Worm (Caenorhabditis elegans) whole organism, late embryonic: ENCODE data around the gene tes-1.

Source experiments
- F13H6.1 ChIP-seq: sonication (generic microtip); optimal IDR thresholded peaks from 2 replicates; lab custom pipeline; 2016; ENCODE audit warnings: missing genetic modification characterization, missing compliant biosample characterization
- K09A11.1 ChIP-seq: sonication (generic microtip); optimal IDR thresholded peaks from 2 replicates; lab custom pipeline; 2017; ENCODE audit warnings: antibody characterized with exemption, mild to moderate bottlenecking, missing genetic modification characterization, missing compliant biosample characterization; ENCODE audit not compliant: insufficient read depth
- Y22D7AL.16 ChIP-seq: sonication (generic microtip); optimal IDR thresholded peaks from 2 replicates; lab custom pipeline; 2016; ENCODE audit warnings: missing genetic modification characterization, missing compliant biosample characterization
- ceh-14 ChIP-seq: sonication (generic microtip); optimal IDR thresholded peaks from 2 replicates; lab custom pipeline; 2016; ENCODE audit warnings: missing genotype, missing genetic modification characterization, missing compliant biosample characterization
- ceh-18 ChIP-seq: sonication (generic microtip); optimal IDR thresholded peaks from 2 replicates; lab custom pipeline; 2016; ENCODE audit warnings: missing genetic modification characterization, missing compliant biosample characterization
- ceh-19 ChIP-seq: fragments of 200-800 bp; sonication (Bioruptor generic); optimal IDR thresholded peaks from 2 replicates; lab custom pipeline; 2018; ENCODE audit warnings: mild to moderate bottlenecking, missing genetic modification characterization, missing compliant biosample characterization
- ceh-2 ChIP-seq: sonication (generic microtip); optimal IDR thresholded peaks from 2 replicates; lab custom pipeline; 2016; ENCODE audit warnings: missing genotype, missing genetic modification characterization, missing compliant biosample characterization
- ceh-24 ChIP-seq: sonication (generic microtip); optimal IDR thresholded peaks from 2 replicates; lab custom pipeline; 2016; ENCODE audit warnings: mild to moderate bottlenecking, missing genetic modification characterization, missing compliant biosample characterization
- ceh-31 ChIP-seq: sonication (generic microtip); optimal IDR thresholded peaks from 2 replicates; lab custom pipeline; 2016; ENCODE audit warnings: missing genetic modification characterization, missing compliant biosample characterization
- ceh-34 ChIP-seq: sonication (generic microtip); optimal IDR thresholded peaks from 2 replicates; lab custom pipeline; 2016; ENCODE audit warnings: mild to moderate bottlenecking, missing genetic modification characterization, missing compliant biosample characterization
- ceh-48 ChIP-seq: sonication (generic microtip); optimal IDR thresholded peaks from 2 replicates; lab custom pipeline; 2016; ENCODE audit warnings: missing genetic modification characterization, inconsistent platforms, missing compliant biosample characterization
- dve-1 ChIP-seq: sonication (generic microtip); optimal IDR thresholded peaks from 2 replicates; lab custom pipeline; 2017; ENCODE audit warnings: antibody characterized with exemption, mild to moderate bottlenecking, missing genetic modification characterization, missing compliant biosample characterization
- ets-4 ChIP-seq: sonication (generic microtip); optimal IDR thresholded peaks from 2 replicates; lab custom pipeline; 2016; ENCODE audit warnings: missing genetic modification characterization, missing compliant biosample characterization
- eyg-1 ChIP-seq: sonication (generic microtip); optimal IDR thresholded peaks from 2 replicates; lab custom pipeline; 2016; ENCODE audit warnings: missing genotype, missing genetic modification characterization, missing compliant biosample characterization
- fax-1 ChIP-seq: sonication (generic microtip); optimal IDR thresholded peaks from 2 replicates; lab custom pipeline; 2016; ENCODE audit warnings: missing genotype, missing genetic modification characterization, missing compliant biosample characterization
- fkh-6 ChIP-seq: sonication (generic microtip); optimal IDR thresholded peaks from 2 replicates; lab custom pipeline; 2016; ENCODE audit warnings: missing genetic modification characterization, missing compliant biosample characterization
- hlh-13 ChIP-seq: fragments of 200-800 bp; sonication (Bioruptor generic); optimal IDR thresholded peaks from 2 replicates; lab custom pipeline; 2018; ENCODE audit warnings: mild to moderate bottlenecking, missing genetic modification characterization, missing compliant biosample characterization
- hlh-15 ChIP-seq: sonication (generic microtip); optimal IDR thresholded peaks from 2 replicates; lab custom pipeline; 2016; ENCODE audit warnings: missing genetic modification characterization, missing compliant biosample characterization
- hlh-6 ChIP-seq: sonication (generic microtip); optimal IDR thresholded peaks from 2 replicates; lab custom pipeline; 2016; ENCODE audit warnings: missing genotype, missing genetic modification characterization, missing compliant biosample characterization
- lim-6 ChIP-seq: sonication (generic microtip); optimal IDR thresholded peaks from 2 replicates; lab custom pipeline; 2016; ENCODE audit warnings: missing genetic modification characterization, missing compliant biosample characterization
- lin-11 ChIP-seq: fragments of 200-800 bp; sonication (Bioruptor generic); optimal IDR thresholded peaks from 2 replicates; lab custom pipeline; 2018; ENCODE audit warnings: mild to moderate bottlenecking, missing genetic modification characterization, missing compliant biosample characterization
- madf-2 ChIP-seq: sonication (generic microtip); optimal IDR thresholded peaks from 2 replicates; lab custom pipeline; 2017; ENCODE audit warnings: missing genetic modification characterization, missing compliant biosample characterization
- nfya-1 ChIP-seq: sonication (generic microtip); optimal IDR thresholded peaks from 2 replicates; lab custom pipeline; 2017; ENCODE audit warnings: missing genetic modification characterization, mild to moderate bottlenecking, missing compliant biosample characterization, antibody characterized with exemption, moderate library complexity
- nhr-11 ChIP-seq: fragments of 150-350 bp; optimal IDR thresholded peaks from 2 replicates; lab custom pipeline; 2014; ENCODE audit warnings: missing biosample characterization, missing genetic modification characterization
- pag-3 ChIP-seq: sonication (generic microtip); optimal IDR thresholded peaks from 2 replicates; lab custom pipeline; 2016; ENCODE audit warnings: missing compliant biosample characterization, missing genetic modification characterization, borderline replicate concordance
- pat-9 ChIP-seq: fragments of 200-800 bp; sonication (Bioruptor generic); optimal IDR thresholded peaks from 2 replicates; lab custom pipeline; 2018; ENCODE audit warnings: mild to moderate bottlenecking, missing genetic modification characterization, moderate library complexity, missing compliant biosample characterization
- pha-2 ChIP-seq: sonication (generic microtip); optimal IDR thresholded peaks from 2 replicates; lab custom pipeline; 2017; ENCODE audit warnings: mild to moderate bottlenecking, missing genetic modification characterization, missing compliant biosample characterization
- pha-4 ChIP-seq: fragments of 150-350 bp; optimal IDR thresholded peaks from 2 replicates; lab custom pipeline; 2018; ENCODE audit warnings: missing biosample characterization, missing genetic modification reagents, missing genetic modification characterization
- pqm-1 ChIP-seq: sonication (generic microtip); optimal IDR thresholded peaks from 2 replicates; lab custom pipeline; 2016; ENCODE audit warnings: missing genetic modification characterization, missing compliant biosample characterization
- ref-2 ChIP-seq: sonication (generic microtip); optimal IDR thresholded peaks from 2 replicates; lab custom pipeline; 2016; ENCODE audit warnings: missing genetic modification characterization, missing compliant biosample characterization
- sdc-2 ChIP-seq: sonication (generic microtip); optimal IDR thresholded peaks from 2 replicates; lab custom pipeline; 2016; ENCODE audit warnings: missing genotype, missing genetic modification characterization, missing compliant biosample characterization
- sox-2 ChIP-seq: fragments of 200-800 bp; sonication (Bioruptor generic); IDR thresholded peaks from 2 replicates; pipeline ENCODE4 v1.3.6; 2022; ENCODE audit warnings: missing genetic modification reagents, missing genetic modification characterization, missing compliant biosample characterization
- ttx-3 ChIP-seq: sonication (generic microtip); optimal IDR thresholded peaks from 2 replicates; lab custom pipeline; 2016; ENCODE audit warnings: missing genetic modification reagents, missing genetic modification characterization, missing compliant biosample characterization
- unc-3 ChIP-seq, 2 experiments: fragments of 200-800 bp in 1 of 2; sonication (Bioruptor generic) in 1 of 2; sonication (generic microtip) in 1 of 2; conservative IDR thresholded peaks in 1 of 2; optimal IDR thresholded peaks in 1 of 2; 2 replicates each; pipeline versions ENCODE4 v1.3.6 to Lab custom; 2016 to 2022; ENCODE audit warnings: missing compliant biosample characterization in 2 of 2, missing genetic modification characterization in 2 of 2, missing genetic modification reagents in 1 of 2
- unc-86 ChIP-seq: sonication (generic microtip); optimal IDR thresholded peaks from 2 replicates; lab custom pipeline; 2016; ENCODE audit warnings: missing genetic modification characterization, missing compliant biosample characterization

The tes-1 gene

ce11 chrIV:7467170-7467569, 15.9 kb upstream of the tes-1 start:
- TF ChIP-seq hlh-6 (tag; lab: Kevin White, UChicago) (no peak), sox-2 (GFP tag; lab: Robert Waterston, UW) (no peak), eyg-1 (tag; lab: Kevin White, UChicago) (no peak), pat-9 (tag; lab: Kevin White, UChicago) (no peak), ttx-3 (tag; lab: Kevin White, UChicago) (no peak), pqm-1 (tag; lab: Kevin White, UChicago) (no peak), Y22D7AL.16 (tag; lab: Kevin White, UChicago) (no peak), pag-3 (tag; lab: Kevin White, UChicago) (no peak), nhr-11 (no peak), hlh-15 (tag; lab: Kevin White, UChicago) (no peak), unc-86 (tag; lab: Kevin White, UChicago) (no peak), unc-3 (GFP tag; conservative IDR thresholded peaks at IDR 0.05; lab: Robert Waterston, UW) (no peak), unc-3 (tag; optimal IDR thresholded peaks at IDR 0.05; lab: Kevin White, UChicago) (no peak), ceh-19 (GFP tag; lab: Kevin White, UChicago) (no peak), ceh-24 (no peak), ceh-2 (no peak), ets-4 (tag; lab: Kevin White, UChicago) (no peak), pha-2 (tag; lab: Kevin White, UChicago) (no peak)

- TF ChIP-seq ceh-19 (GFP tag; lab: Kevin White, UChicago) (no peak), sdc-2 (no peak), unc-86 (tag; lab: Kevin White, UChicago) (no peak), dve-1 (tag; lab: Kevin White, UChicago) (no peak), nfya-1 (tag; lab: Kevin White, UChicago) (no peak), lim-6 (tag; lab: Kevin White, UChicago) (no peak), madf-2 (tag; lab: Kevin White, UChicago) (no peak), ets-4 (tag; lab: Kevin White, UChicago) (no peak), ceh-34 (tag; lab: Kevin White, UChicago) (no peak), pat-9 (tag; lab: Kevin White, UChicago) (no peak), K09A11.1 (tag; lab: Kevin White, UChicago) (no peak), hlh-13 (GFP tag; lab: Kevin White, UChicago) (no peak), ceh-18 (no peak), ceh-14 (no peak)
These were observed 14.6 kb upstream of the tes-1 start, which contains the start of gene F13B6.3 for ce11 chrIV:7465857-7466256. F13B6.3 (minus strand) TSS chrIV:7465957.

- no peak for TF ChIP-seq fax-1 (tag; lab: Kevin White, UChicago)
- TF ChIP-seq eyg-1 (tag; lab: Kevin White, UChicago): no peak
- no peak for TF ChIP-seq sox-2 (GFP tag; lab: Robert Waterston, UW)
- no peak for TF ChIP-seq ceh-2
- TF ChIP-seq ref-2: no peak
- no peak for TF ChIP-seq ttx-3 (tag; lab: Kevin White, UChicago)
- TF ChIP-seq hlh-15 (tag; lab: Kevin White, UChicago): no peak
- TF ChIP-seq ceh-18: no peak
- no peak for TF ChIP-seq ceh-24
- TF ChIP-seq fkh-6 (tag; lab: Kevin White, UChicago): no peak
- TF ChIP-seq Y22D7AL.16 (tag; lab: Kevin White, UChicago): no peak
- no peak for TF ChIP-seq pat-9 (tag; lab: Kevin White, UChicago)
- no peak for TF ChIP-seq F13H6.1 (tag; lab: Kevin White, UChicago)
These were observed 9.0 kb upstream of the tes-1 start, which contains the start of gene F13B6.2 for ce11 chrIV:7460225-7460624. F13B6.2 (minus strand) TSS chrIV:7460325.

ce11 chrIV:7456225-7456624, 5.0 kb upstream of the tes-1 start, which contains the start of gene F13B6.1:
F13B6.1 (plus strand) TSS chrIV:7456525.
- TF ChIP-seq madf-2 (tag; lab: Kevin White, UChicago): no peak
- TF ChIP-seq pha-4 (tag; lab: Kevin White, UChicago): no peak

ce11 chrIV:7454890-7455289, 3.6 kb upstream of the tes-1 start:
- TF ChIP-seq pqm-1 (tag; lab: Kevin White, UChicago) (no peak), ref-2 (peak; percentile 6), sox-2 (GFP tag; lab: Robert Waterston, UW) (no peak), unc-86 (tag; lab: Kevin White, UChicago) (no peak), ceh-31 (tag; lab: Kevin White, UChicago) (peak; percentile 3), ceh-48 (no peak), lin-11 (tag; lab: Kevin White, UChicago) (no peak)
